Fruit fly (Drosophila melanogaster) whole organism, prepupa: ENCODE data around the gene gl.

Source experiments
- Sox102F ChIP-seq: fragments of 200-800 bp; sonication (Bioruptor generic); optimal IDR thresholded peaks from 2 replicates; lab custom pipeline; 2016; ENCODE audit warnings: missing biosample characterization, mild to moderate bottlenecking, missing genetic modification characterization
- topi ChIP-seq: fragments of 200-800 bp; sonication (Bioruptor generic); optimal IDR thresholded peaks from 3 replicates; lab custom pipeline; 2016; ENCODE audit warnings: missing biosample characterization, missing genetic modification characterization

- TF ChIP-seq topi (GFP tag; lab: Kevin White, UChicago) (no peak), Sox102F (no peak)
Observed at dm6 chr3R:18395694-18396093, 23.2 kb upstream of the gl start.
